Fruit fly (Drosophila melanogaster) whole organism, embryonic: ENCODE data around the gene CG7715.

Experiments used
- BtbVII ChIP-seq: fragments of 200-800 bp; sonication (Bioruptor generic); optimal IDR thresholded peaks from 3 replicates; lab custom pipeline; 2017; ENCODE audit warnings: missing biosample characterization, mild to moderate bottlenecking, missing genetic modification characterization
- CG10147 ChIP-seq: fragments of 200-800 bp; sonication (Bioruptor generic); optimal IDR thresholded peaks from 2 replicates; lab custom pipeline; 2019; ENCODE audit warnings: missing biosample characterization, mild to moderate bottlenecking, missing genetic modification characterization, moderate library complexity
- CG11695 ChIP-seq: fragments of 200-800 bp; sonication (Bioruptor generic); IDR thresholded peaks from 3 replicates; pipeline ENCODE4 v1.3.6; 2022; ENCODE audit warnings: missing biosample characterization, missing genetic modification characterization
- CG12155 ChIP-seq: fragments of 200-800 bp; sonication (Bioruptor generic); optimal IDR thresholded peaks from 3 replicates; lab custom pipeline; 2016; ENCODE audit warnings: missing biosample characterization, missing genetic modification characterization
- CG12219 ChIP-seq: fragments of 200-800 bp; sonication (Bioruptor generic); optimal IDR thresholded peaks from 3 replicates; lab custom pipeline; 2018; ENCODE audit warnings: missing biosample characterization, mild to moderate bottlenecking, missing genetic modification characterization
- CG12236 ChIP-seq: fragments of 200-800 bp; sonication (Bioruptor generic); optimal IDR thresholded peaks from 2 replicates; lab custom pipeline; 2016; ENCODE audit warnings: missing biosample characterization, missing genetic modification characterization
- CG12299 ChIP-seq: fragments of 200-800 bp; sonication (Bioruptor generic); optimal IDR thresholded peaks from 2 replicates; lab custom pipeline; 2018; ENCODE audit warnings: missing biosample characterization, mild to moderate bottlenecking, missing genetic modification characterization
- CG13775 ChIP-seq: fragments of 200-800 bp; sonication (Bioruptor generic); optimal IDR thresholded peaks from 3 replicates; lab custom pipeline; 2017; ENCODE audit warnings: missing biosample characterization, mild to moderate bottlenecking, missing genetic modification characterization
- CG18476 ChIP-seq: fragments of 200-800 bp; sonication (Bioruptor generic); optimal IDR thresholded peaks from 2 replicates; lab custom pipeline; 2016; ENCODE audit warnings: missing biosample characterization, mild to moderate bottlenecking, missing genetic modification characterization
- CG18619 ChIP-seq: fragments of 200-800 bp; sonication (Bioruptor generic); optimal IDR thresholded peaks from 3 replicates; lab custom pipeline; 2017; ENCODE audit warnings: missing biosample characterization, mild to moderate bottlenecking, missing genetic modification characterization
- CG18764 ChIP-seq: fragments of 200-800 bp; sonication (Bioruptor generic); optimal IDR thresholded peaks from 3 replicates; lab custom pipeline; 2016; ENCODE audit warnings: missing biosample characterization, missing genetic modification characterization
- CG34422 ChIP-seq: fragments of 200-800 bp; sonication (Bioruptor generic); IDR thresholded peaks from 3 replicates; pipeline ENCODE4 v1.3.6; 2022; ENCODE audit warnings: missing biosample characterization, missing genetic modification characterization
- CG5953 ChIP-seq: fragments of 200-800 bp; sonication (Bioruptor generic); IDR thresholded peaks from 2 replicates; pipeline ENCODE4 v1.3.6; 2022; ENCODE audit warnings: missing biosample characterization, missing genetic modification characterization
- CG6854 ChIP-seq: fragments of 200-800 bp; sonication (Bioruptor generic); optimal IDR thresholded peaks from 3 replicates; lab custom pipeline; 2017; ENCODE audit warnings: missing biosample characterization, mild to moderate bottlenecking, missing genetic modification characterization
- CG8359 ChIP-seq: fragments of 200-800 bp; sonication (Bioruptor generic); optimal IDR thresholded peaks from 2 replicates; lab custom pipeline; 2017; ENCODE audit warnings: missing biosample characterization, mild to moderate bottlenecking, missing genetic modification characterization, borderline replicate concordance
- CG8944 ChIP-seq: fragments of 200-800 bp; sonication (Bioruptor generic); optimal IDR thresholded peaks from 3 replicates; lab custom pipeline; 2016; ENCODE audit warnings: missing biosample characterization, missing genetic modification characterization
- CG9932 ChIP-seq: fragments of 200-800 bp; sonication (Bioruptor generic); IDR thresholded peaks from 2 replicates; pipeline ENCODE4 v1.3.6; 2022; ENCODE audit warnings: missing biosample characterization, missing genetic modification characterization
- CrebB ChIP-seq: fragments of 200-800 bp; sonication (Bioruptor generic); optimal IDR thresholded peaks from 3 replicates; lab custom pipeline; 2018; ENCODE audit warnings: missing biosample characterization, mild to moderate bottlenecking, missing genetic modification characterization
- Fer1 ChIP-seq: fragments of 200-800 bp; sonication (Bioruptor generic); optimal IDR thresholded peaks from 2 replicates; lab custom pipeline; 2017; ENCODE audit warnings: missing biosample characterization, mild to moderate bottlenecking, missing genetic modification characterization
- HLHmδ ChIP-seq: fragments of 200-800 bp; sonication (Bioruptor generic); optimal IDR thresholded peaks from 2 replicates; lab custom pipeline; 2018; ENCODE audit warnings: missing biosample characterization, mild to moderate bottlenecking, missing genetic modification characterization, moderate library complexity
- HmgZ ChIP-seq: fragments of 200-800 bp; sonication (Bioruptor generic); optimal IDR thresholded peaks from 2 replicates; lab custom pipeline; 2018; ENCODE audit warnings: missing biosample characterization, mild to moderate bottlenecking, missing genetic modification characterization
- Hr51 ChIP-seq, 2 experiments: fragments of 200-800 bp; sonication (Bioruptor generic); optimal IDR thresholded peaks; 2 replicates in 1 of 2; 3 replicates in 1 of 2; lab custom pipeline; 2016 to 2018; ENCODE audit warnings: missing biosample characterization in 2 of 2, missing genetic modification characterization in 2 of 2, mild to moderate bottlenecking in 1 of 2, moderate library complexity in 1 of 2
- MBD-R2 ChIP-seq: fragments of 200-800 bp; sonication (Bioruptor generic); IDR thresholded peaks from 2 replicates; pipeline ENCODE4 v1.3.6; 2022; ENCODE audit warnings: missing biosample characterization, missing genetic modification characterization
- Meics ChIP-seq: fragments of 200-800 bp; sonication (Bioruptor generic); optimal IDR thresholded peaks from 2 replicates; lab custom pipeline; 2017; ENCODE audit warnings: missing biosample characterization, mild to moderate bottlenecking, missing genetic modification characterization
- NFAT ChIP-seq: fragments of 200-800 bp; sonication (Bioruptor generic); IDR thresholded peaks from 2 replicates; pipeline ENCODE4 v1.3.6; 2022; ENCODE audit warnings: missing biosample characterization, missing genetic modification characterization
- Rfx ChIP-seq: fragments of 200-800 bp; sonication (Bioruptor generic); IDR thresholded peaks from 2 replicates; pipeline ENCODE4 v1.3.6; 2022; ENCODE audit warnings: missing biosample characterization, missing genetic modification characterization
- Sox100B ChIP-seq: fragments of 200-800 bp; sonication (Bioruptor generic); optimal IDR thresholded peaks from 3 replicates; lab custom pipeline; 2018; ENCODE audit warnings: missing biosample characterization, mild to moderate bottlenecking, missing genetic modification characterization
- Sox102F ChIP-seq: fragments of 200-800 bp; sonication (Bioruptor generic); optimal IDR thresholded peaks from 2 replicates; lab custom pipeline; 2018; ENCODE audit warnings: missing biosample characterization, mild to moderate bottlenecking, missing genetic modification characterization, moderate library complexity
- Sry-δ ChIP-seq: fragments of 200-800 bp; sonication (Bioruptor generic); optimal IDR thresholded peaks from 2 replicates; lab custom pipeline; 2016; ENCODE audit warnings: missing biosample characterization, missing genetic modification characterization
- amos ChIP-seq: fragments of 200-800 bp; sonication (Bioruptor generic); IDR thresholded peaks from 2 replicates; pipeline ENCODE4 v1.3.6; 2022; ENCODE audit warnings: missing biosample characterization, missing genetic modification characterization; ENCODE audit not compliant: partially characterized antibody
- bbx ChIP-seq: fragments of 200-800 bp; sonication (Bioruptor generic); IDR thresholded peaks from 2 replicates; pipeline ENCODE4 v1.3.6; 2022; ENCODE audit warnings: missing biosample characterization, missing genetic modification characterization; ENCODE audit not compliant: partially characterized antibody
- disco-r ChIP-seq: fragments of 200-800 bp; sonication (Bioruptor generic); optimal IDR thresholded peaks from 2 replicates; lab custom pipeline; 2016; ENCODE audit warnings: missing biosample characterization, missing genetic modification characterization
- dm ChIP-seq: fragments of 200-800 bp; sonication (Bioruptor generic); optimal IDR thresholded peaks from 3 replicates; lab custom pipeline; 2016; ENCODE audit warnings: missing biosample characterization, missing genetic modification characterization
- dmrt99B ChIP-seq: fragments of 200-800 bp; sonication (Bioruptor generic); optimal IDR thresholded peaks from 2 replicates; lab custom pipeline; 2018; ENCODE audit warnings: missing biosample characterization, mild to moderate bottlenecking, missing genetic modification characterization, moderate library complexity
- ftz-f1 ChIP-seq: fragments of 200-800 bp; sonication (Bioruptor generic); optimal IDR thresholded peaks from 2 replicates; lab custom pipeline; 2016; ENCODE audit warnings: missing biosample characterization, missing genetic modification characterization
- fu2 ChIP-seq: fragments of 200-800 bp; sonication (Bioruptor generic); optimal IDR thresholded peaks from 2 replicates; lab custom pipeline; 2016; ENCODE audit warnings: missing biosample characterization, missing genetic modification characterization
- gcm ChIP-seq: fragments of 200-800 bp; sonication (Bioruptor generic); optimal IDR thresholded peaks from 2 replicates; lab custom pipeline; 2019; ENCODE audit warnings: missing biosample characterization, mild to moderate bottlenecking, missing genetic modification characterization, moderate library complexity
- nom ChIP-seq: fragments of 200-800 bp; sonication (Bioruptor generic); optimal IDR thresholded peaks from 2 replicates; lab custom pipeline; 2017; ENCODE audit warnings: missing biosample characterization, missing genetic modification characterization, mild to moderate bottlenecking, moderate library complexity, missing genetic modification reagents
- peb ChIP-seq: fragments of 200-800 bp; sonication (Bioruptor generic); IDR thresholded peaks from 2 replicates; pipeline ENCODE4 v1.3.6; 2022; ENCODE audit warnings: missing biosample characterization, missing genetic modification characterization
- sens ChIP-seq: fragments of 200-800 bp; sonication (Bioruptor generic); peaks from one replicate; lab custom pipeline; 2016; ENCODE audit warnings: missing biosample characterization, missing genetic modification characterization
- sima ChIP-seq: fragments of 200-800 bp; sonication (Bioruptor generic); optimal IDR thresholded peaks from 2 replicates; lab custom pipeline; 2016; ENCODE audit warnings: missing biosample characterization, missing genetic modification characterization
- sr ChIP-seq: fragments of 200-800 bp; sonication (Bioruptor generic); IDR thresholded peaks from 3 replicates; pipeline ENCODE4 v1.3.6; 2022; ENCODE audit warnings: missing biosample characterization, missing genetic modification characterization
- sug ChIP-seq: fragments of 200-800 bp; optimal IDR thresholded peaks from 2 replicates; lab custom pipeline; 2019; ENCODE audit warnings: missing biosample characterization, mild to moderate bottlenecking, missing genetic modification characterization, moderate library complexity
- wek ChIP-seq: fragments of 200-800 bp; sonication (Bioruptor generic); optimal IDR thresholded peaks from 3 replicates; lab custom pipeline; 2018; ENCODE audit warnings: missing biosample characterization, mild to moderate bottlenecking, missing genetic modification characterization, moderate library complexity

Gene CG7715

dm6 chr3R:18741027-18741843, 13.0 kb upstream of the CG7715 start (continued):
- TF ChIP-seq gcm (GFP tag; lab: Kevin White, UChicago) (peak; percentile 92), CG18619 (GFP tag; lab: Kevin White, UChicago) (peak; percentile 94), peb (peak; percentile 90), fu2 (GFP tag; lab: Kevin White, UChicago) (peak; percentile 80), CG5953 (GFP tag; lab: Robert Waterston, UW) (peak; percentile 91), CG8944 (GFP tag; lab: Kevin White, UChicago) (peak; percentile 89), Meics (GFP tag; lab: Kevin White, UChicago) (peak; percentile 98), CG12299 (tag; lab: Kevin White, UChicago) (peak; percentile 93), CG6854 (peak; percentile 95), CG11695 (GFP tag; lab: Robert Waterston, UW) (peak; percentile 96)
- TF ChIP-seq, all 482 proteins: peak for 427

dm6 chr3R:18739978-18740954, 12.0 kb upstream of the CG7715 start:
- peak; percentile 30 for TF ChIP-seq CG12155
- peak; percentile 49; the same call in 1 of the 2 replicates for TF ChIP-seq amos (GFP tag; lab: Robert Waterston, UW)
- TF ChIP-seq CG9932 (GFP tag; lab: Robert Waterston, UW) = peak; percentile 37; the same call in 1 of the 2 replicates
- TF ChIP-seq bbx (GFP tag; lab: Robert Waterston, UW) = peak; percentile 37; the same call in 1 of the 2 replicates
- TF ChIP-seq CG12219 (GFP tag; lab: Kevin White, UChicago) = no peak
- peak; percentile 30; the same call in 1 of the 2 replicates for TF ChIP-seq NFAT (GFP tag; lab: Robert Waterston, UW)
- TF ChIP-seq CG10147 (GFP tag; lab: Kevin White, UChicago) = peak; percentile 33
- TF ChIP-seq Hr51 (GFP tag; optimal IDR thresholded peaks at IDR 0.05; lab: Kevin White, UChicago) = peak in 1 of 2 experiments; percentile 8
- no peak for TF ChIP-seq CG18476
- no peak for TF ChIP-seq sima (GFP tag; lab: Kevin White, UChicago)
- TF ChIP-seq disco-r (GFP tag; lab: Kevin White, UChicago) = no peak
- peak; percentile 44; the same call in 1 of the 2 replicates for TF ChIP-seq Rfx (GFP tag; lab: Robert Waterston, UW)
- no peak for TF ChIP-seq dm
- peak; percentile 2 for TF ChIP-seq Sox100B (GFP tag; lab: Kevin White, UChicago)
- peak; percentile 28 for TF ChIP-seq nom (GFP tag; lab: Kevin White, UChicago)
- TF ChIP-seq BtbVII (GFP tag; lab: Kevin White, UChicago) = peak; percentile 0
- peak; percentile 53 for TF ChIP-seq sug (tag; lab: Kevin White, UChicago)
- TF ChIP-seq dmrt99B (tag; lab: Kevin White, UChicago) = no peak
- no peak for TF ChIP-seq CG18764
- TF ChIP-seq HLHmδ (GFP tag; lab: Kevin White, UChicago) = peak; percentile 58
- TF ChIP-seq sr (GFP tag; lab: Robert Waterston, UW) = peak; percentile 62
- TF ChIP-seq Sox102F (GFP tag; lab: Kevin White, UChicago) = no peak
- no peak for TF ChIP-seq CrebB (tag; lab: Kevin White, UChicago)
- TF ChIP-seq HmgZ (tag; lab: Kevin White, UChicago) = peak; percentile 28
- peak; percentile 69 for TF ChIP-seq wek
- TF ChIP-seq CG34422 (GFP tag; lab: Robert Waterston, UW) = peak; percentile 50; the same call in 1 of the 3 replicates
- peak; percentile 12 for TF ChIP-seq ftz-f1
- TF ChIP-seq Fer1 (GFP tag; lab: Kevin White, UChicago) = peak; percentile 25
- no peak for TF ChIP-seq CG8359 (GFP tag; lab: Kevin White, UChicago)
- TF ChIP-seq CG13775 (GFP tag; lab: Kevin White, UChicago) = no peak
- peak; percentile 11; the same call in 1 of the 2 replicates for TF ChIP-seq MBD-R2
- peak; percentile 82 for TF ChIP-seq sens
- TF ChIP-seq Sry-δ (GFP tag; lab: Kevin White, UChicago) = peak; percentile 11
- TF ChIP-seq CG12236 (GFP tag; lab: Kevin White, UChicago) = no peak
